Worm (Caenorhabditis elegans) whole organism, L1 larva: Measurements from ENCODE around the gene syf-3.

ENCODE experiments used
- C16A3.4 ChIP-seq: fragments of 150-350 bp; optimal IDR thresholded peaks from 2 replicates; lab custom pipeline; 2014; ENCODE audit warnings: missing biosample characterization, missing genetic modification characterization
- C34B4.2 ChIP-seq: sonication (generic microtip); optimal IDR thresholded peaks from 2 replicates; lab custom pipeline; 2017; ENCODE audit warnings: mild to moderate bottlenecking, missing genetic modification characterization, missing compliant biosample characterization
- F16B12.6 ChIP-seq: fragments of 150-350 bp; optimal IDR thresholded peaks from 2 replicates; lab custom pipeline; 2014; ENCODE audit warnings: missing biosample characterization, missing genetic modification characterization
- aha-1 ChIP-seq: fragments of 150-350 bp; optimal IDR thresholded peaks from 2 replicates; lab custom pipeline; 2014; ENCODE audit warnings: missing biosample characterization, missing genetic modification characterization
- ama-1 ChIP-seq: fragments of 150-350 bp; optimal IDR thresholded peaks from 2 replicates; lab custom pipeline; 2014
- blmp-1 ChIP-seq: fragments of 150-350 bp; optimal IDR thresholded peaks from 2 replicates; lab custom pipeline; 2014; ENCODE audit warnings: missing biosample characterization, missing genetic modification characterization
- ceh-8 ChIP-seq: fragments of 200-800 bp; sonication (Bioruptor generic); optimal IDR thresholded peaks from 2 replicates; lab custom pipeline; 2018; ENCODE audit warnings: mild to moderate bottlenecking, missing genetic modification characterization, moderate library complexity, missing compliant biosample characterization
- ceh-82 ChIP-seq, 3 experiments: fragments of 150-350 bp in 1 of 3; sonication (generic microtip) in 2 of 3; optimal IDR thresholded peaks; 2 replicates each; lab custom pipeline; 2014 to 2017; ENCODE audit warnings: missing biosample characterization in 3 of 3, missing genetic modification characterization in 3 of 3
- dpl-1 ChIP-seq, 3 experiments: fragments of 150-350 bp in 2 of 3; sonication (generic microtip) in 1 of 3; optimal IDR thresholded peaks; 2 replicates each; lab custom pipeline; 2014 to 2017; ENCODE audit warnings: missing biosample characterization in 3 of 3, missing genetic modification characterization in 3 of 3, missing genetic modification reagents in 3 of 3
- dsc-1 ChIP-seq: sonication (generic microtip); optimal IDR thresholded peaks from 2 replicates; lab custom pipeline; 2016; ENCODE audit warnings: mild to moderate bottlenecking, missing genetic modification characterization, missing compliant biosample characterization
- efl-1 ChIP-seq, 4 experiments: fragments of 150-350 bp; optimal IDR thresholded peaks in 3 of 4; peaks in 1 of 4; 1 replicate in 1 of 4; 2 replicates in 3 of 4; lab custom pipeline; 2014; ENCODE audit warnings: missing biosample characterization in 2 of 4, missing genetic modification characterization in 2 of 4, missing genetic modification reagents in 2 of 4
- efl-3 ChIP-seq: fragments of 200-800 bp; sonication (Bioruptor generic); optimal IDR thresholded peaks from 2 replicates; lab custom pipeline; 2018; ENCODE audit warnings: mild to moderate bottlenecking, missing genetic modification characterization, missing compliant biosample characterization
- egl-13 ChIP-seq: sonication (generic microtip); optimal IDR thresholded peaks from 2 replicates; lab custom pipeline; 2016; ENCODE audit warnings: missing genotype, missing genetic modification reagents, missing genetic modification characterization, missing compliant biosample characterization
- elt-2 ChIP-seq: sonication (generic microtip); optimal IDR thresholded peaks from 2 replicates; lab custom pipeline; 2016; ENCODE audit warnings: missing genetic modification characterization, mild to moderate bottlenecking, inconsistent platforms, missing compliant biosample characterization, missing genetic modification reagents
- elt-3 ChIP-seq, 6 experiments: fragments of 150-350 bp in 1 of 6; sonication (generic microtip); optimal IDR thresholded peaks; 2 replicates each; lab custom pipeline; 2017 to 2018; ENCODE audit warnings: missing biosample characterization in 6 of 6, missing genetic modification characterization in 6 of 6, inconsistent platforms in 1 of 6
- ets-5 ChIP-seq: fragments of 200-800 bp; sonication (Bioruptor generic); IDR thresholded peaks from 2 replicates; pipeline ENCODE4 v1.3.6; 2022; ENCODE audit warnings: missing genetic modification characterization, missing compliant biosample characterization
- fkh-10 ChIP-seq: sonication (generic microtip); optimal IDR thresholded peaks from 2 replicates; lab custom pipeline; 2017; ENCODE audit warnings: missing biosample characterization, missing genetic modification reagents, missing genetic modification characterization
- fkh-4 ChIP-seq: sonication (generic microtip); optimal IDR thresholded peaks from 2 replicates; lab custom pipeline; 2016; ENCODE audit warnings: missing compliant biosample characterization, missing genetic modification characterization, borderline replicate concordance
- fkh-8 ChIP-seq: sonication (generic microtip); optimal IDR thresholded peaks from 2 replicates; lab custom pipeline; 2016; ENCODE audit warnings: mild to moderate bottlenecking, missing genetic modification characterization, missing compliant biosample characterization
- fos-1 ChIP-seq: fragments of 150-350 bp; optimal IDR thresholded peaks from 2 replicates; lab custom pipeline; 2014; ENCODE audit warnings: missing biosample characterization, missing genetic modification characterization
- hlh-17 ChIP-seq: fragments of 200-800 bp; sonication (Bioruptor generic); optimal IDR thresholded peaks from 2 replicates; lab custom pipeline; 2018; ENCODE audit warnings: missing genetic modification characterization, mild to moderate bottlenecking, missing compliant biosample characterization, moderate library complexity, borderline replicate concordance
- hlh-4 ChIP-seq: sonication (generic microtip); optimal IDR thresholded peaks from 2 replicates; lab custom pipeline; 2016; ENCODE audit warnings: mild to moderate bottlenecking, missing genetic modification characterization, missing compliant biosample characterization
- hpl-2 ChIP-seq: fragments of 150-350 bp; optimal IDR thresholded peaks from 2 replicates; lab custom pipeline; 2014; ENCODE audit warnings: missing biosample characterization, missing genetic modification reagents, missing genetic modification characterization
- jun-1 ChIP-seq: fragments of 150-350 bp; optimal IDR thresholded peaks from 2 replicates; lab custom pipeline; 2014; ENCODE audit warnings: missing biosample characterization, missing genetic modification reagents, missing genetic modification characterization
- lin-14 ChIP-seq: fragments of 200-800 bp; sonication (Bioruptor generic); optimal IDR thresholded peaks from 2 replicates; lab custom pipeline; 2018; ENCODE audit warnings: mild to moderate bottlenecking, missing genetic modification characterization, moderate library complexity, missing compliant biosample characterization
- lin-15B ChIP-seq: fragments of 150-350 bp; sonication (generic microtip); optimal IDR thresholded peaks from 3 replicates; lab custom pipeline; 2014; ENCODE audit warnings: missing biosample characterization, missing genetic modification characterization
- lin-35 ChIP-seq, 2 experiments: fragments of 150-350 bp; optimal IDR thresholded peaks; 2 replicates each; lab custom pipeline; 2014; ENCODE audit warnings: missing biosample characterization in 2 of 2, missing genetic modification characterization in 2 of 2, missing genetic modification reagents in 2 of 2
- mab-9 ChIP-seq: fragments of 200-800 bp; sonication (Bioruptor generic); IDR thresholded peaks from 2 replicates; pipeline ENCODE4 v1.3.6; 2022; ENCODE audit warnings: missing genetic modification reagents, missing genetic modification characterization, missing compliant biosample characterization
- mdl-1 ChIP-seq, 2 experiments: fragments of 150-350 bp; optimal IDR thresholded peaks; 2 replicates each; lab custom pipeline; 2014 to 2017; ENCODE audit warnings: missing biosample characterization in 2 of 2, missing genetic modification characterization in 2 of 2, inconsistent platforms in 1 of 2
- nhr-12 ChIP-seq: sonication (generic microtip); optimal IDR thresholded peaks from 2 replicates; lab custom pipeline; 2017; ENCODE audit warnings: missing biosample characterization, missing genetic modification characterization
- nhr-19 ChIP-seq: fragments of 200-800 bp; sonication (Bioruptor generic); conservative IDR thresholded peaks from 2 replicates; pipeline ENCODE4 v1.3.6; 2022; ENCODE audit warnings: missing genetic modification characterization, missing compliant biosample characterization
- nhr-28 ChIP-seq: fragments of 150-350 bp; optimal IDR thresholded peaks from 2 replicates; lab custom pipeline; 2014; ENCODE audit warnings: missing biosample characterization, missing genetic modification characterization
- nhr-47 ChIP-seq: sonication (generic microtip); optimal IDR thresholded peaks from 2 replicates; lab custom pipeline; 2016; ENCODE audit warnings: mild to moderate bottlenecking, missing genetic modification characterization, moderate library complexity, missing compliant biosample characterization
- nhr-71 ChIP-seq: sonication (generic microtip); optimal IDR thresholded peaks from 2 replicates; lab custom pipeline; 2016; ENCODE audit warnings: mild to moderate bottlenecking, missing genetic modification characterization, moderate library complexity, missing compliant biosample characterization
- nhr-76 ChIP-seq: sonication (generic microtip); optimal IDR thresholded peaks from 2 replicates; lab custom pipeline; 2017; ENCODE audit warnings: missing biosample characterization, missing genetic modification characterization
- nhr-77 ChIP-seq: fragments of 150-350 bp; optimal IDR thresholded peaks from 2 replicates; lab custom pipeline; 2014; ENCODE audit warnings: missing biosample characterization, missing genetic modification characterization
- nhr-85 ChIP-seq: sonication (generic microtip); peaks from one replicate; lab custom pipeline; 2016; ENCODE audit warnings: missing genetic modification characterization, inconsistent platforms, missing compliant biosample characterization
- pax-3 ChIP-seq: fragments of 200-800 bp; sonication (Bioruptor generic); optimal IDR thresholded peaks from 2 replicates; lab custom pipeline; 2018; ENCODE audit warnings: mild to moderate bottlenecking, missing genetic modification characterization, moderate library complexity, missing compliant biosample characterization
- pqm-1 ChIP-seq: sonication (generic microtip); optimal IDR thresholded peaks from 3 replicates; lab custom pipeline; 2017; ENCODE audit warnings: missing biosample characterization, missing genetic modification characterization
- skn-1 ChIP-seq: fragments of 150-350 bp; optimal IDR thresholded peaks from 2 replicates; lab custom pipeline; 2014; ENCODE audit warnings: missing biosample characterization, missing genetic modification characterization
- snpc-4 ChIP-seq: fragments of 150-350 bp; optimal IDR thresholded peaks from 2 replicates; lab custom pipeline; 2014; ENCODE audit warnings: missing biosample characterization, missing genetic modification characterization
- snu-23 ChIP-seq: sonication (generic microtip); optimal IDR thresholded peaks from 2 replicates; lab custom pipeline; 2016; ENCODE audit warnings: missing genetic modification characterization, missing compliant biosample characterization
- sox-4 ChIP-seq: sonication (generic microtip); optimal IDR thresholded peaks from 2 replicates; lab custom pipeline; 2016; ENCODE audit warnings: missing genetic modification characterization, missing compliant biosample characterization
- sptf-1 ChIP-seq: fragments of 150-350 bp; optimal IDR thresholded peaks from 2 replicates; lab custom pipeline; 2014; ENCODE audit warnings: missing biosample characterization, missing genetic modification characterization
- swsn-7 ChIP-seq: sonication (generic microtip); optimal IDR thresholded peaks from 2 replicates; lab custom pipeline; 2016; ENCODE audit warnings: missing genetic modification characterization, missing compliant biosample characterization
- unc-130 ChIP-seq: fragments of 150-350 bp; optimal IDR thresholded peaks from 2 replicates; lab custom pipeline; 2017; ENCODE audit warnings: missing biosample characterization, missing genetic modification characterization, inconsistent platforms
- unc-30 ChIP-seq: sonication (generic microtip); optimal IDR thresholded peaks from 2 replicates; lab custom pipeline; 2017; ENCODE audit warnings: missing biosample characterization, missing genetic modification characterization
- unc-62 ChIP-seq: fragments of 150-350 bp; optimal IDR thresholded peaks from 2 replicates; lab custom pipeline; 2014; ENCODE audit warnings: missing biosample characterization, missing genetic modification reagents, missing genetic modification characterization
- unc-98 ChIP-seq: fragments of 200-800 bp; sonication (Bioruptor generic); IDR thresholded peaks from 2 replicates; pipeline ENCODE4 v1.3.6; 2022; ENCODE audit warnings: missing genetic modification characterization, missing compliant biosample characterization
- vab-15 ChIP-seq: sonication (generic microtip); optimal IDR thresholded peaks from 2 replicates; lab custom pipeline; 2017; ENCODE audit warnings: missing genotype, mild to moderate bottlenecking, missing genetic modification characterization, missing compliant biosample characterization
- zag-1 ChIP-seq: fragments of 150-350 bp; optimal IDR thresholded peaks from 2 replicates; lab custom pipeline; 2014; ENCODE audit warnings: missing biosample characterization, missing genetic modification characterization
- zip-4 ChIP-seq: fragments of 200-800 bp; sonication (Bioruptor generic); optimal IDR thresholded peaks from 2 replicates; lab custom pipeline; 2018; ENCODE audit warnings: mild to moderate bottlenecking, missing genetic modification characterization, moderate library complexity, missing compliant biosample characterization
- ztf-4 ChIP-seq: fragments of 150-350 bp; optimal IDR thresholded peaks from 2 replicates; lab custom pipeline; 2014; ENCODE audit warnings: missing biosample characterization, missing genetic modification characterization

syf-3 gene

DNA sequence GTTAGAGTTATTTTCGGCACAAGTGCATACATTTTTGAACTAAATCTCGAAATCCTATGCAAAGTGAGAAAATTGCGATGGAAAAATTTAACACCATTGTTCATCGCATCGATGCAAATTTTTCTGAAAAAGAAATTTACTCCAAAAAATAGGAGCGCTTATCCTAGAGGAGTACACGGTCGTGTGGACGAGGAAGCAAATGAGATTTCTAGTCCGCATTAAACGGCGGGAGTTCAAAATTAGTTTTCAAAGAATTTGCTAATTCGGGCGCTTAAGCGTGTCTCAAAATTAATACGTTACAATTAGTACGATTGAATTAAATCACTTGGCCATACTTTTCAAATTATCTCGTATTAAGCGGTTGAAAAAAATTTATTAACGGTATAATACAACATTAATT, 22.1 kb upstream of the syf-3 start, which contains the start of gene lrpr-1 (continued):
- TF ChIP-seq elt-3 (tag; optimal IDR thresholded peaks at IDR 0.05; lab: Kevin White, UChicago) (peak in 2 of 6 experiments; percentile 16 to 35), jun-1 (tag; lab: Kevin White, UChicago) (peak; percentile 57), snu-23 (GFP tag; lab: Kevin White, UChicago) (peak; percentile 92), unc-30 (tag; lab: Kevin White, UChicago) (no peak), pax-3 (tag; lab: Kevin White, UChicago) (peak; percentile 97), ztf-4 (tag; lab: Kevin White, UChicago) (no peak), lin-14 (GFP tag; lab: Kevin White, UChicago) (peak; percentile 86), ceh-8 (GFP tag; lab: Kevin White, UChicago) (peak; percentile 77), vab-15 (peak; percentile 43), hlh-17 (GFP tag; lab: Kevin White, UChicago) (peak; percentile 71), nhr-77 (tag; lab: Kevin White, UChicago) (peak; percentile 36), fkh-10 (GFP tag; lab: Kevin White, UChicago) (peak; percentile 24), lin-35 (GFP tag; optimal IDR thresholded peaks at IDR 0.05; lab: Kevin White, UChicago) (peak; percentile 99), ceh-82 (tag; optimal IDR thresholded peaks at IDR 0.05; lab: Kevin White, UChicago) (peak; percentile 71 to 82 (median 78)), nhr-85 (tag; lab: Kevin White, UChicago) (peak; percentile 98), hpl-2 (GFP tag; lab: Kevin White, UChicago) (no peak), fos-1 (tag; lab: Kevin White, UChicago) (peak; percentile 59), mdl-1 (tag; optimal IDR thresholded peaks at IDR 0.05; lab: Kevin White, UChicago) (peak in 1 of 2 experiments; percentile 68), fkh-8 (peak; percentile 86), unc-98 (GFP tag; lab: Robert Waterston, UW) (peak; percentile 92), sptf-1 (no peak), fkh-4 (peak; percentile 100), lin-15B (peak; percentile 56), sox-4 (tag; lab: Kevin White, UChicago) (peak; percentile 98), swsn-7 (peak; percentile 93), C34B4.2 (tag; lab: Kevin White, UChicago) (peak; percentile 32), pqm-1 (tag; lab: Kevin White, UChicago) (no peak), ama-1 (lab: Kevin White, UChicago) (no peak), nhr-47 (tag; lab: Kevin White, UChicago) (peak; percentile 97), efl-1 (optimal IDR thresholded peaks at IDR 0.05; lab: Kevin White, UChicago) (peak; percentile 99), efl-1 (GFP tag; optimal IDR thresholded peaks at IDR 0.05 in 1 of 2; lab: Kevin White, UChicago) (peak; percentile 98 to 100), unc-130 (tag; lab: Kevin White, UChicago) (no peak), dpl-1 (GFP tag; optimal IDR thresholded peaks at IDR 0.05; lab: Kevin White, UChicago) (peak; percentile 97 to 99 (median 98)), blmp-1 (tag; lab: Kevin White, UChicago) (peak; percentile 57), unc-62 (GFP tag; lab: Kevin White, UChicago) (no peak), nhr-19 (GFP tag; lab: Robert Waterston, UW) (peak; percentile 93), snpc-4 (tag; lab: Kevin White, UChicago) (peak; percentile 59), efl-3 (peak; percentile 90), mab-9 (GFP tag; lab: Robert Waterston, UW) (peak; percentile 91), aha-1 (no peak), hlh-4 (peak; percentile 71), elt-2 (tag; lab: Kevin White, UChicago) (peak; percentile 89), C16A3.4 (tag; lab: Kevin White, UChicago) (peak; percentile 42), zip-4 (GFP tag; lab: Kevin White, UChicago) (peak; percentile 86), F16B12.6 (tag; lab: Kevin White, UChicago) (peak; percentile 46), nhr-12 (tag; lab: Kevin White, UChicago) (no peak), zag-1 (tag; lab: Kevin White, UChicago) (no peak), nhr-76 (no peak), skn-1 (tag; lab: Kevin White, UChicago) (peak; percentile 66), dsc-1 (peak; percentile 98), nhr-28 (tag; lab: Kevin White, UChicago) (no peak), nhr-71 (tag; lab: Kevin White, UChicago) (peak; percentile 96), egl-13 (tag; lab: Kevin White, UChicago) (peak; percentile 96), ets-5 (GFP tag; lab: Robert Waterston, UW) (no peak)
